Worm (Caenorhabditis elegans) whole organism, L4 larva: ENCODE measurements around the gene T06E6.1.

Experiments
- F37D6.2 ChIP-seq: sonication (generic microtip); optimal IDR thresholded peaks from 2 replicates; lab custom pipeline; 2016; ENCODE audit warnings: mild to moderate bottlenecking, missing genetic modification characterization, missing compliant biosample characterization
- T20F7.1 ChIP-seq: fragments of 200-800 bp; sonication (Bioruptor generic); optimal IDR thresholded peaks from 2 replicates; lab custom pipeline; 2018; ENCODE audit warnings: mild to moderate bottlenecking, missing genetic modification characterization, missing compliant biosample characterization
- Y75B8A.6 ChIP-seq: fragments of 200-800 bp; sonication (Bioruptor generic); IDR thresholded peaks from 2 replicates; pipeline ENCODE4 v1.3.6; 2022; ENCODE audit warnings: missing genetic modification reagents, missing genetic modification characterization, missing compliant biosample characterization
- ZK337.2 ChIP-seq: fragments of 200-800 bp; sonication (Bioruptor generic); IDR thresholded peaks from 2 replicates; pipeline ENCODE4 v1.3.6; 2022; ENCODE audit warnings: missing genetic modification reagents, missing genetic modification characterization, missing compliant biosample characterization
- aly-2 ChIP-seq: sonication (generic microtip); optimal IDR thresholded peaks from 2 replicates; lab custom pipeline; 2018; ENCODE audit warnings: missing biosample characterization, missing genetic modification characterization
- ama-1 ChIP-seq: fragments of 150-350 bp; optimal IDR thresholded peaks from 2 replicates; lab custom pipeline; 2014; ENCODE audit warnings: inconsistent platforms, mixed read lengths
- attf-4 ChIP-seq: sonication (generic microtip); optimal IDR thresholded peaks from 3 replicates; lab custom pipeline; 2017; ENCODE audit warnings: missing biosample characterization, missing genetic modification characterization
- ceh-28 ChIP-seq: fragments of 150-350 bp; optimal IDR thresholded peaks from 2 replicates; lab custom pipeline; 2014; ENCODE audit warnings: missing biosample characterization, missing genetic modification reagents, missing genetic modification characterization
- ceh-82 ChIP-seq: sonication (generic microtip); optimal IDR thresholded peaks from 2 replicates; lab custom pipeline; 2017; ENCODE audit warnings: missing biosample characterization, missing genetic modification characterization
- ctbp-1 ChIP-seq: fragments of 200-800 bp; sonication (Bioruptor generic); IDR thresholded peaks from 2 replicates; pipeline ENCODE4 v1.3.6; 2022; ENCODE audit warnings: missing genetic modification reagents, missing genetic modification characterization, missing compliant biosample characterization
- daf-16 ChIP-seq, 3 experiments: sonication (generic microtip); optimal IDR thresholded peaks; 2 replicates each; lab custom pipeline; 2016 to 2017; ENCODE audit warnings: missing genetic modification characterization in 3 of 3, missing genetic modification reagents in 3 of 3, mild to moderate bottlenecking in 2 of 3, missing compliant biosample characterization in 2 of 3, missing biosample characterization in 1 of 3, moderate library complexity in 1 of 3
- dmd-6 ChIP-seq: fragments of 200-800 bp; sonication (Bioruptor generic); IDR thresholded peaks from 2 replicates; pipeline ENCODE4 v1.3.6; 2022; ENCODE audit warnings: missing genetic modification reagents, missing genetic modification characterization, missing compliant biosample characterization
- dpl-1 ChIP-seq: fragments of 150-350 bp; optimal IDR thresholded peaks from 2 replicates; lab custom pipeline; 2014; ENCODE audit warnings: missing biosample characterization, missing genetic modification reagents, missing genetic modification characterization
- duxl-1 ChIP-seq: sonication (generic microtip); optimal IDR thresholded peaks from 2 replicates; lab custom pipeline; 2016; ENCODE audit warnings: mild to moderate bottlenecking, missing genetic modification characterization, moderate library complexity, missing compliant biosample characterization; ENCODE audit not compliant: poor library complexity
- egl-27 ChIP-seq: sonication (generic microtip); optimal IDR thresholded peaks from 3 replicates; lab custom pipeline; 2017; ENCODE audit warnings: missing biosample characterization, missing genetic modification reagents, missing genetic modification characterization
- fkh-10 ChIP-seq: fragments of 150-350 bp; optimal IDR thresholded peaks from 2 replicates; lab custom pipeline; 2014; ENCODE audit warnings: missing biosample characterization, missing genetic modification reagents, missing genetic modification characterization
- hlh-11 ChIP-seq: fragments of 200-800 bp; sonication (Bioruptor generic); optimal IDR thresholded peaks from 2 replicates; lab custom pipeline; 2018; ENCODE audit warnings: mild to moderate bottlenecking, missing genetic modification characterization, missing compliant biosample characterization
- lim-7 ChIP-seq: fragments of 200-800 bp; sonication (Bioruptor generic); IDR thresholded peaks from 2 replicates; pipeline ENCODE4 v1.3.6; 2022; ENCODE audit warnings: missing genetic modification characterization, missing compliant biosample characterization
- lin-1 ChIP-seq: fragments of 200-800 bp; sonication (Bioruptor generic); IDR thresholded peaks from 2 replicates; pipeline ENCODE4 v1.3.6; 2022; ENCODE audit warnings: missing genetic modification reagents, missing genetic modification characterization, missing compliant biosample characterization
- lin-38 ChIP-seq: fragments of 200-800 bp; sonication (Bioruptor generic); IDR thresholded peaks from 2 replicates; pipeline ENCODE4 v1.3.6; 2022; ENCODE audit warnings: missing genetic modification reagents, missing genetic modification characterization, missing compliant biosample characterization
- lin-39 ChIP-seq: fragments of 150-350 bp; optimal IDR thresholded peaks from 2 replicates; lab custom pipeline; 2014; ENCODE audit warnings: missing biosample characterization, missing genetic modification reagents, missing genetic modification characterization
- mes-2 ChIP-seq: sonication (generic microtip); optimal IDR thresholded peaks from 2 replicates; lab custom pipeline; 2016; ENCODE audit warnings: missing genotype, mild to moderate bottlenecking, missing genetic modification characterization, missing compliant biosample characterization; ENCODE audit not compliant: poor library complexity, severe bottlenecking
- mxl-3 ChIP-seq: fragments of 200-800 bp; sonication (Bioruptor generic); optimal IDR thresholded peaks from 2 replicates; lab custom pipeline; 2018; ENCODE audit warnings: mild to moderate bottlenecking, missing genetic modification characterization, missing compliant biosample characterization
- nhr-111 ChIP-seq: fragments of 200-800 bp; sonication (Bioruptor generic); optimal IDR thresholded peaks from 2 replicates; lab custom pipeline; 2018; ENCODE audit warnings: mild to moderate bottlenecking, missing genetic modification characterization, missing compliant biosample characterization
- nhr-28 ChIP-seq: fragments of 150-350 bp; optimal IDR thresholded peaks from 2 replicates; lab custom pipeline; 2014; ENCODE audit warnings: missing biosample characterization, missing genetic modification characterization
- nhr-41 ChIP-seq: fragments of 200-800 bp; sonication (Bioruptor generic); IDR thresholded peaks from 2 replicates; pipeline ENCODE4 v1.3.6; 2022; ENCODE audit warnings: missing genetic modification reagents, missing genetic modification characterization, missing compliant biosample characterization
- nhr-48 ChIP-seq: sonication (generic microtip); optimal IDR thresholded peaks from 2 replicates; lab custom pipeline; 2016; ENCODE audit warnings: mild to moderate bottlenecking, missing genetic modification characterization, missing compliant biosample characterization
- nhr-77 ChIP-seq: fragments of 150-350 bp; optimal IDR thresholded peaks from 2 replicates; lab custom pipeline; 2014; ENCODE audit warnings: missing biosample characterization, missing genetic modification characterization
- php-3 ChIP-seq: fragments of 200-800 bp; sonication (Bioruptor generic); IDR thresholded peaks from 2 replicates; pipeline ENCODE4 v1.3.6; 2022; ENCODE audit warnings: missing genetic modification reagents, missing genetic modification characterization, missing compliant biosample characterization
- pqm-1 ChIP-seq: sonication (generic microtip); optimal IDR thresholded peaks from 2 replicates; lab custom pipeline; 2017; ENCODE audit warnings: missing biosample characterization, missing genetic modification characterization
- set-16 ChIP-seq: fragments of 200-800 bp; sonication (Bioruptor generic); IDR thresholded peaks from 2 replicates; pipeline ENCODE4 v1.3.6; 2022; ENCODE audit warnings: missing genetic modification reagents, missing genetic modification characterization, missing compliant biosample characterization
- spr-3 ChIP-seq: fragments of 200-800 bp; sonication (Bioruptor generic); optimal IDR thresholded peaks from 2 replicates; lab custom pipeline; 2018; ENCODE audit warnings: mild to moderate bottlenecking, missing genetic modification characterization, missing compliant biosample characterization
- unc-39 ChIP-seq: sonication (generic microtip); optimal IDR thresholded peaks from 2 replicates; lab custom pipeline; 2017; ENCODE audit warnings: missing biosample characterization, missing genetic modification characterization
- unc-62 ChIP-seq, 3 experiments: fragments of 150-350 bp in 1 of 3; sonication (generic microtip); optimal IDR thresholded peaks in 2 of 3; peaks in 1 of 3; 1 replicate in 1 of 3; 2 replicates in 2 of 3; lab custom pipeline; 2014 to 2017; ENCODE audit warnings: missing biosample characterization in 3 of 3, missing genetic modification characterization in 3 of 3, missing genetic modification reagents in 3 of 3, missing genotype in 1 of 3
- ztf-7 ChIP-seq: fragments of 150-350 bp; optimal IDR thresholded peaks from 2 replicates; lab custom pipeline; 2014; ENCODE audit warnings: missing biosample characterization, missing genetic modification characterization

T06E6.1 gene

DNA sequence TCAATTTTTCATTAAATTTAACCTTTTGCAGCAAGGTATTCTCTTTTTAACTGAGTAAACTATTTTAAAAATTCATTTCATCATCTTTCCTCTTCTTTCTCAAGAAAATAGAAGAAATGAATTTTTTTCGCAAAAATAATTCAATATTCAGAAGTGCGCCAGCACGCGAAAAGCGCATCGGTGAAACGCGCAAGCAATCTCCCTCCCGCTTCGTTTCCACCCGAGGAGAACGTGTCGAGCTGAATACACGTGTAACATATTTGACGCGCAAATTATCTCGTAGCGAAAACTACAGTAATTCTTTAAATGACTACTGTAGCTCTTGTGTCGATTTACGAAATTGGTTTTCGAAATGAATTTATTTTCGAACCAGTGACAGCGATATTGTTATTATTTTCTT, 2.7 kb downstream of the T06E6.1 start:
- TF ChIP-seq unc-62 (GFP tag; optimal IDR thresholded peaks at IDR 0.05 in 1 of 2; lab: Kevin White, UChicago) (no peak), unc-62 (tag; optimal IDR thresholded peaks at IDR 0.05; lab: Kevin White, UChicago) (no peak), set-16 (GFP tag; lab: Robert Waterston, UW) (no peak), egl-27 (no peak), mes-2 (tag; lab: Kevin White, UChicago) (no peak), ceh-82 (tag; lab: Kevin White, UChicago) (no peak), ama-1 (lab: Kevin White, UChicago) (no peak), lin-1 (no peak), lin-38 (GFP tag; lab: Robert Waterston, UW) (peak; percentile 53), duxl-1 (tag; lab: Kevin White, UChicago) (no peak)

DNA sequence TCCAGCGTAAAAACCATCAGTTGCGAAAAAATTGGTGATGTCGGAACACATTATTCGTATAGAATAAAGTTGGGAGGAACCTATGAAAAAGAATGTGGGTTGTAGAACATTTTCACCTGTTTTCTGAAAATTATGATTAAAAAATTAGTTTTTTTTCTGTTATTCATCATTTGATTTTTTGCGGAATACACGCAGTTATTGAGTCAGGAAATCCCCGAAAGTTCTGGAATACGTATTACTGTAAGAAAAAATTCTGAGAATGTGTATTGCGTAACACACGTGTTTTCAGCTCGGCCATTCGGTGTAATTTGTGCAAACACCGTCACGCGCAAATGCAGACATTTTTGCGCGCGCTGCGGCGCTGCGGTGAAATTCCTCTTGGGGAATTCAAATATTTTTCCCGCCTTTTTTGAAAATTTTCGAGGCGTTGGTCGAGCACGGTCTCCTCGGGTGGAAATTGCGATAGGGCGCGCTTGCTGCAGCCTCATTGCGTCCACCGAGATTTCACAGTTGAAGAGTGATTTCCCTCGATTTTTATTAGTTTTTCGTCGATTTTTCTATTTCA, 5.9 kb downstream of the T06E6.1 start, which contains the start of gene srh-170:
TSS of gene srh-170 (minus strand) at position 51 of the 565 bp plus-strand sequence.
- TF ChIP-seq php-3 (GFP tag; lab: Robert Waterston, UW) (0 out of 2 replicates have a peak, but pooled peaks have one; percentile 24), fkh-10 (no peak)
- TF ChIP-seq, all 104 proteins: peak for 1

DNA sequence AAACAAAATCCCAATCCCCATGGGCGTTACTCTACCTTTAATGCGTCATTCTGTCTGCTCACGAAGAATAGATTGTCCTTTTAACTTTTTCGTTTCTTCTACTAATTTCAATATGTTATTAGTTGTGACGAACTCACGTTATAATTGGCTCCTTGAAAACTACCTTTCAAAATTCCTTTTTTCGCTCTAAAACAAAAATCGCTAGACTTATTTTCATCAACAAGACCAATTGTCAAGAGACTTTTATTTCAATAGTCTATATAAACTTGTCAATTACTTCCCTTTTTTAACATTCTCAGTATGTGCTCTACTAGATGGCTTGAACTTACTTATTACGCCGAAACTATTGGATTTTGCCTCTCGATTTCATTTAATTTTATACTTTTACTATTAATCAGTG, 10.0 kb downstream of the T06E6.1 start, which contains the start of gene str-102:
TSS of gene str-102 (plus strand) at position 301 of the 400 bp plus-strand sequence.
- TF ChIP-seq ctbp-1 (GFP tag; lab: Robert Waterston, UW) = no peak
- no peak for TF ChIP-seq spr-3

ce11 chrV:15383739-15384138, 11.0 kb downstream of the T06E6.1 start, which contains the start of gene str-88:
TSS of gene str-88 (minus strand) at chrV:15383839.
- no peak for TF ChIP-seq nhr-111 (GFP tag; lab: Kevin White, UChicago)
- TF ChIP-seq ZK337.2 (GFP tag; lab: Robert Waterston, UW) = no peak
- TF ChIP-seq, all 104 proteins: peak for 0

ce11 chrV:15380857-15381256, 13.9 kb downstream of the T06E6.1 start, which contains the start of gene dhs-23:
TSS of gene dhs-23 (plus strand) at chrV:15381219.
- no peak for TF ChIP-seq daf-16 (GFP tag; optimal IDR thresholded peaks at IDR 0.05; lab: Kevin White, UChicago)
- TF ChIP-seq daf-16 (tag; optimal IDR thresholded peaks at IDR 0.05; lab: Kevin White, UChicago) = peak; percentile 69
- TF ChIP-seq nhr-48 (tag; lab: Kevin White, UChicago) = no peak
- TF ChIP-seq nhr-28 (tag; lab: Kevin White, UChicago) = peak; percentile 93
- TF ChIP-seq pqm-1 (tag; lab: Kevin White, UChicago) = peak; percentile 12
- no peak for TF ChIP-seq attf-4
- TF ChIP-seq T20F7.1 = no peak
- TF ChIP-seq nhr-77 (tag; lab: Kevin White, UChicago) = peak; percentile 81
- no peak for TF ChIP-seq lin-1

DNA sequence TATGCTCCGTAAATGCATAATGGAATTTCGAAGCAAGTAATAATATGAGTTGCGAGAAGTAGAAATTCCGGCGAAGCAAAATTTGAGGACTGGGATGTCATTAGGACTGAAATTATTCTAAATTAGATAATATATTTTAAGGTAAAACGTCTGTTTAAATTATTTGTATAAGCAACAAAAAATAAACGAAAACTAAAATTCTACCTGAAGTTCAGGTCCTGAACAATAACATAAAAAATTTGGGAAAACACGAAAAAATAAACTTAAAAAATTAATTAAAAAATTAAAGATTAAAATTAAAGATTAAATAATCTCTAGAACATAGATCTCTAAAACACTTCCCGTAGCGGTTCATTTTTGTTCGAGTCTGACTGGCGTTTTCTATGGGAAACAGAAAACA, 14.9 kb downstream of the T06E6.1 start, which contains the start of gene srh-251:
TSS of gene srh-251 (minus strand) at position 101 of the 400 bp plus-strand sequence.
- TF ChIP-seq lim-7 (no peak), ceh-28 (tag; lab: Kevin White, UChicago) (no peak), nhr-41 (GFP tag; lab: Robert Waterston, UW) (no peak), Y75B8A.6 (no peak), unc-39 (tag; lab: Kevin White, UChicago) (no peak), lin-39 (tag; lab: Kevin White, UChicago) (no peak), ztf-7 (tag; lab: Kevin White, UChicago) (no peak), F37D6.2 (tag; lab: Kevin White, UChicago) (no peak), aly-2 (tag; lab: Kevin White, UChicago) (no peak), hlh-11 (tag; lab: Kevin White, UChicago) (no peak), nhr-111 (GFP tag; lab: Kevin White, UChicago) (no peak), dmd-6 (GFP tag; lab: Robert Waterston, UW) (no peak), dpl-1 (GFP tag; lab: Kevin White, UChicago) (no peak), mxl-3 (no peak), ama-1 (lab: Kevin White, UChicago) (no peak)
